Fruit fly (Drosophila melanogaster) Kc167 (cell line): Measurements from ENCODE around the gene CG43736.

Experiments
- Myc ChIP-seq: fragments of >200 bp; optimal IDR thresholded peaks from 2 replicates; lab custom pipeline; 2017; ENCODE audit warnings: missing external identifiers
- Sin3A ChIP-seq: fragments of >200 bp; optimal IDR thresholded peaks from 2 replicates; lab custom pipeline; 2018; ENCODE audit warnings: missing external identifiers
- h ChIP-seq: fragments of >200 bp; optimal IDR thresholded peaks from 3 replicates; lab custom pipeline; 2018; ENCODE audit warnings: missing external identifiers
- insv ChIP-seq: fragments of >200 bp; optimal IDR thresholded peaks from 3 replicates; lab custom pipeline; 2018; ENCODE audit warnings: missing external identifiers
- psq ChIP-seq: fragments of >200 bp; optimal IDR thresholded peaks from 2 replicates; lab custom pipeline; 2017; ENCODE audit warnings: missing external identifiers
- ttk ChIP-seq: sonication (Bioruptor generic); optimal IDR thresholded peaks from 2 replicates; lab custom pipeline; 2017; ENCODE audit warnings: missing external identifiers

- no peak for TF ChIP-seq Myc (lab: Kevin White, UChicago)
- TF ChIP-seq psq, result no peak
- TF ChIP-seq h (lab: Kevin White, UChicago), result no peak
- TF ChIP-seq insv, result no peak
- no peak for TF ChIP-seq ttk (lab: Kevin White, UChicago)
- TF ChIP-seq Sin3A (lab: Kevin White, UChicago), result no peak
Measured at dm6 chrX:6861523-6862077, 2.1 kb upstream of the CG43736 start.
